Worm (Caenorhabditis elegans) whole organism, mixed stage, embryonic: Measurements from ENCODE around the gene ogr-2.

Experiments
- mep-1 ChIP-seq: fragments of 150-350 bp; optimal IDR thresholded peaks from 2 replicates; lab custom pipeline; 2017; ENCODE audit warnings: missing biosample characterization, missing genetic modification reagents, missing genetic modification characterization, inconsistent platforms
- unc-39 ChIP-seq: fragments of 150-350 bp; optimal IDR thresholded peaks from 2 replicates; lab custom pipeline; 2014; ENCODE audit warnings: missing biosample characterization, missing genetic modification characterization
- ztf-11 ChIP-seq: fragments of 150-350 bp; optimal IDR thresholded peaks from 2 replicates; lab custom pipeline; 2014; ENCODE audit warnings: missing biosample characterization, missing genetic modification characterization

DNA sequence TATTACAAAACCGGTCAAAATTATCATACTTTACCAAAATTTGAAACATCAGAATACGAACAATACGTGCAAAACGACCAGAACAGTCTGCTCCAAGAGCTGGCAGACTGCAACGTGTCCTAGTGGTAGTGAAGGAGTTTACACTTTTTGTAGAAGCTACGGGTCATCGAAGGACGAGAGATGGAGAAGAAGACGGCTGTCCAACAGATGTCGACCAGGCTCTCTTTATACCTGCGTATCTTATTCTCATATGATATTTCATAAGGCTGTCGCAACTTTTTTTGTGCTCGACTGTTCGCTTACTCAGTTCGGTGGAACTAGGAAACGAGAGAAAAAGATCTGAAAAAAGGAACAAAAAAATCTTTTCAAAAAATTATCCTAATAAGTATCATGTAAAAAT is 1.1 kb upstream of the ogr-2 start, which contains the start of gene let-268:
- no peak for TF ChIP-seq mep-1 (tag; lab: Kevin White, UChicago)
- TF ChIP-seq ztf-11 = no peak
- TF ChIP-seq unc-39 = no peak
